Fruit fly (Drosophila melanogaster): ENCODE data around the gene Snx27.

The Snx27 gene

dm6 chrX:5718476-5719012, 19.3 kb downstream of the Snx27 start:
- peak; percentile 72 for TF ChIP-seq CG17801 (GFP tag; optimal IDR thresholded peaks at IDR 0.05; ENCODE audit: partially characterized antibody)

DNA sequence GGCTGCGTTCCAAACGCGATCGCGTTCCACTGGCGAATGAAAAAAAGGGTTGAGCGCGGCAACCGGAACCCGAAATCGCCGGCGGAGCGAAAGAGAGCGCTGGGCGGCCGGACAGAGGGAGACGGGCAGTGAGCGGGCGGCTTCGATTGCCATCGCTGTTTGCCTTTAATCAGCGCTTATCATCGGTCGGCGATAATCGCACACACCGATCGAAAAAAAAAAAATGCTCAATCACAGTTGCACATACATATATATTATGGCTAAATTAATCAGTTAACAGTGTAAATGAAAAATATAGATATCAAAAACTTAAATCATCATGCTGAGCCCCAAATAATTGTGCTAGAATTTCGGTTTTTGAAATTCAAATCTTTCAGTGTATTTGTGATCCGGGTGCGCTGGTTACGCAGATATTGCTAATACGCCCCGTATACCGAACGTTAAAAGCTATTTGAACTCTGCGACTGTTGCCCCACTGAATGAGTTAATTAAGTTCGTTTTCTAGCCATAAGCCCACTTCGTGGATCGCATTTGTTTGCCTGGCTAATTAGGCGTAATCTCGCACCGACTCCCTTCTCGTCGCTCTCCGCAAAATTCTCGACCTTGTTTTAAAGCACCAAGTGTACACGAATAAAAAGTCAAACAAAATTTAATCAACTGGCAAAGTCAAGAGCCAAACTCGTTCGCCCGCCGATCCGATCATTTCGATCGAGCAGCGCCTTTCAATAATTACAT, 19.9 kb downstream of the Snx27 start, which contains the start of gene CG33080:
Gene CG33080 (minus strand): TSS at position 38 of the 735 bp plus-strand sequence.
- no peak for TF ChIP-seq CG17801 (GFP tag; optimal IDR thresholded peaks at IDR 0.05; ENCODE audit: partially characterized antibody)

- TF ChIP-seq CG17801 (GFP tag; optimal IDR thresholded peaks at IDR 0.05; ENCODE audit: partially characterized antibody): no peak
Measured at dm6 chrX:5715455-5716227, 22.2 kb downstream of the Snx27 start.

dm6 chrX:5714786-5715185, 23.0 kb downstream of the Snx27 start:
- TF ChIP-seq CG17801 (GFP tag; optimal IDR thresholded peaks at IDR 0.05; ENCODE audit: partially characterized antibody): no peak

dm6 chrX:5712966-5713365, 24.9 kb downstream of the Snx27 start:
- no peak for TF ChIP-seq CG17801 (GFP tag; optimal IDR thresholded peaks at IDR 0.05; ENCODE audit: partially characterized antibody)

- no peak for TF ChIP-seq CG17801 (GFP tag; optimal IDR thresholded peaks at IDR 0.05; ENCODE audit: partially characterized antibody)
Measured at dm6 chrX:5705899-5706312, 31.9 kb downstream of the Snx27 start.

DNA sequence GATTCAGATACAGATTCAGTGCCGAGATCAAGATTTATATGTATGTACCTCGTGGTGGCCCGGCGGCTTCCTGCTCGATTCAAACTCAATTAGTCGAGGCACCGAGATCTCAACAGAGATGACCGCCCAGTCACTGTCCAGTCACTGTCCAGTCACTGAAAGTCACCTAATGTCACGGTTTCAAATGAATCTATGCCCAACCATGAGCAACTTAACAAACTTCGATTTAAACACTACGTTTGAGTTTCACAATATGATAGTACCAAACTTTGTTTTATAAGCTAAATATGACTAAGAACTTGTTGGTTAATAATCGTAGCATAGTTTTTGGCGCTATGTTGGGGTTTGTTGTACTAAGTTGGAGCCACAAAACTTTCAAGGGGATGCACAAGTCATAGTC, 32.7 kb downstream of the Snx27 start:
- no peak for TF ChIP-seq CG17801 (GFP tag; optimal IDR thresholded peaks at IDR 0.05; ENCODE audit: partially characterized antibody)

DNA sequence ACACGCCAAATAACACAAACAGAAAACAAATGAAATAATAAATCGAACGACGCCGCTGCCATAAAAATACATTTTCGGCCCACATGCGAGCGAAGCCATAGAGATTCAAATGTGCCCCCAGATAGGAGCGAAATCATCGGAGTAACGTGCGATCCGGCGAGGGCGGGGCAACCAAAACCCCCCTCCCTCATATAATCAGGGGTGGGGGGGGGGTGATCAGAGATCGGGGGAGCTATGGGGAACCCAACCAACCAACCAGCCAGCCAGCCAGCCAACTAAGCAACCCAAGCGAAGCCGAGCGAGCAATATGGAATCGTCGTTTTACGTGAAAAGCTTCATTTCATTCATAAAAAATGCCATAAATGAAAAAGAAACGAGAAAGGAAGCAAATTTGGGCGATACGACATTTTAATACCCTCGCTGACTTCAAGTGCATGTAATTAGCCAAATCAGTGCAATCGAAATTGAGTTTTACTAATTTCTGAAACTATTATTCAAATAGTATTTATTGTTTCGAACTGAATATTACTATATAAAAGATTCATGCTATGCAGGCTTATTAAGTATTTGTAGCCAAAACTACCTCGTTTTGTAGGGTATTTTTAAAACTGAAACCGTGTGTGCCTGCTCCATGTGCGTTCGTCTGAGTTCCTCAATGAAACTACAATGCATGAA, 37.9 kb downstream of the Snx27 start:
- no peak for TF ChIP-seq CG17801 (GFP tag; optimal IDR thresholded peaks at IDR 0.05; ENCODE audit: partially characterized antibody)

dm6 chrX:5698087-5698727, 39.6 kb downstream of the Snx27 start, which contains the start of gene AdamTS-B:
AdamTS-B (plus strand) TSS chrX:5698557.
- peak; percentile 49 for TF ChIP-seq CG17801 (GFP tag; optimal IDR thresholded peaks at IDR 0.05; ENCODE audit: partially characterized antibody)

DNA sequence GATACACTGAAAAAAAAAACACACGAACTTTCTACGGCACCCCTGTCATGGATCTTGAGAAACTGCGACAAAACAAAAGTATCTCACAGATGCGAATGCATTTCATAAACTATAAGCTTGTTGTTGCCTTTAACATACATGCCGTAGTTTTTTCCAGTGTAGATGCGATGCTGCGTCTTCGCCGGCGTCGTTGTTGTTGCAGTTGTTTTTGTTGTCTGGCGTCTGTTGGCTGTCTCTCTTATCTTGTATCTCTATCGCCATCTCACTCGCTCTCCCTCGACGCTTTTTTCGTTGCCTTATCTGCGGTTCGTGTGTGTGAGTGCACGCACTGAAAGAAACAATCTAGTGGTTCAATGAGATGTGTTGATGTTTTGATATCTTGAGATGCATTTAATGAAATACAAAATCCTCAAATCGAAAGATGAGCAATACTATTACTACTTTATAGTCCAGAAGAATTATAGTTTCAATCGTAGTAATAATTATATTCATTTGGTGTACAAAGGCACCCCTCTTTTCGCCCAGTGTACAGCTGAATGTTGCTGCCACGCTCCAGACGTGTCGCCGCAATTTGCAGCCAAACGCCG, 41.3 kb downstream of the Snx27 start:
- no peak for TF ChIP-seq CG17801 (GFP tag; optimal IDR thresholded peaks at IDR 0.05; ENCODE audit: partially characterized antibody)

DNA sequence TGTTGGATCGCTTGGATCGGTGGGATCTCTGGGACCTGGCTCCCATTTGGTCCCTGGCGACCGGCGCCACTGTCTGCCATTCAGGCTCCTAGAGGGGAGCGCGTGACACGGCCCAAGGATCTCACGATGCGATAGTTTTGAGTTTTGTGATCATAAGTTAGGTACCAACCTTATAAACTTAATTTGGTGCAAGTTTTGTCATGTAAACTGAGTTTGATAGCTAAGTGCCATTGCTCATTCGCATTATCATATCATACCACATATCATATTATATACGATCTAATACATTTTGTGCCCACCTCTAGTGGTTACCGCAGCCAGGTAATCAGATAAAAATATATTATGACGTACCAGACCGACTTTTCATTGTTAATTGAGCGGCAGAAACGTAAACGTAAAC, 41.9 kb downstream of the Snx27 start:
- TF ChIP-seq CG17801 (GFP tag; optimal IDR thresholded peaks at IDR 0.05; ENCODE audit: partially characterized antibody): no peak

- peak; percentile 29 for TF ChIP-seq CG17801 (GFP tag; optimal IDR thresholded peaks at IDR 0.05; ENCODE audit: partially characterized antibody)
Measured at dm6 chrX:5695035-5695434, 42.8 kb downstream of the Snx27 start, which contains the start of gene CG3149. CG3149 (minus strand) TSS chrX:5695205.

- TF ChIP-seq CG17801 (GFP tag; optimal IDR thresholded peaks at IDR 0.05; ENCODE audit: partially characterized antibody): no peak
Measured at dm6 chrX:5690651-5691379, 47.0 kb downstream of the Snx27 start.

- TF ChIP-seq CG17801 (GFP tag; optimal IDR thresholded peaks at IDR 0.05; ENCODE audit: partially characterized antibody): no peak
Measured at dm6 chrX:5690216-5690523, 47.7 kb downstream of the Snx27 start.

Measured in ovary, adult (tissue).